Fruit fly (Drosophila melanogaster) whole organism: ENCODE measurements around the gene tplus3b.

Experiments
- CG8478 ChIP-seq: fragments of >200 bp; optimal IDR thresholded peaks from 2 replicates; lab custom pipeline; 2018; ENCODE audit warnings: inconsistent platforms
- Dll ChIP-seq: fragments of >200 bp; optimal IDR thresholded peaks from 2 replicates; lab custom pipeline; 2017
- EcR ChIP-seq, 2 experiments: fragments of >200 bp; optimal IDR thresholded peaks; 2 replicates each; lab custom pipeline; 2017; ENCODE audit warnings: missing biosample characterization in 2 of 2, missing genetic modification characterization in 2 of 2, missing genetic modification reagents in 2 of 2
- pan ChIP-seq: fragments of >200 bp; optimal IDR thresholded peaks from 2 replicates; lab custom pipeline; 2017
- psq ChIP-seq: fragments of >200 bp; optimal IDR thresholded peaks from 2 replicates; lab custom pipeline; 2017
- usp ChIP-seq: fragments of >200 bp; optimal IDR thresholded peaks from 2 replicates; lab custom pipeline; 2017; ENCODE audit warnings: missing biosample characterization, missing genetic modification characterization, mixed read lengths

- TF ChIP-seq EcR (GFP tag; optimal IDR thresholded peaks at IDR 0.05; lab: Kevin White, UChicago) (no peak), psq (lab: Kevin White, UChicago) (no peak), CG8478 (lab: Kevin White, UChicago) (no peak), usp (GFP tag; lab: Kevin White, UChicago) (no peak), pan (lab: Kevin White, UChicago) (no peak), Dll (lab: Kevin White, UChicago) (no peak)
Measured at dm6 chr2L:22134091-22134730, 30.0 kb upstream of the tplus3b start.
